Worm (Caenorhabditis elegans): ENCODE measurements around the gene clec-198.

DNA sequence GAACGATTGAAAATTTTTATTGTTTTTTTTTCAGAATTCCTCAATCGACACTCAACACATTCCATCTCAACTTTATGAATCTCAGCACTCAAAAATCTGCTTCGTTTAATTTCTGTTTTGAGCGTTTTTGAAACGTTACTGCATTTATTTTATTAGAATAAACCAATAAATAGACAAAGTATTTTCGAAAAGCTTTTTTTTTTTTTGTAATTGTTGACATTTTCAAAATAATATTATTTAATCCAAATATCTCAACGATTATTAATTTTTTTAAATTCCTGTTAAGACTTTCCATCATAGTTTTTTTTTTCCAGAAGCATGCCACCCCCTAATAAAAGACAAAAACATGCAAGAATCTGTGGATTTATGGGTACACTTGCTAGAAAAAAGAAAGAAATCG is 14.7 kb upstream of the clec-198 start, which contains the start of gene C49C3.7:
- TF ChIP-seq ztf-29 (GFP tag; IDR thresholded peaks at IDR 0.05) (no peak), ref-1 (GFP tag; conservative IDR thresholded peaks at IDR 0.05) (no peak), cog-1 (tag; optimal IDR thresholded peaks at IDR 0.05) (no peak), tab-1 (GFP tag; IDR thresholded peaks at IDR 0.05) (no peak), flt-1 (GFP tag; IDR thresholded peaks at IDR 0.05) (no peak)
